Fruit fly (Drosophila melanogaster) whole organism, embryonic: ENCODE results near the gene CG13114.

Experiments used
- Ada2b ChIP-seq: fragments of 200-800 bp; sonication (Bioruptor generic); IDR thresholded peaks from 2 replicates; pipeline ENCODE4 v1.3.6; 2022; ENCODE audit warnings: missing biosample characterization, missing genetic modification characterization
- B-H2 ChIP-seq: fragments of 200-800 bp; sonication (Bioruptor generic); optimal IDR thresholded peaks from 2 replicates; lab custom pipeline; 2018; ENCODE audit warnings: missing biosample characterization, mild to moderate bottlenecking, missing genetic modification characterization
- CG10267 ChIP-seq: fragments of 200-800 bp; sonication (Bioruptor generic); optimal IDR thresholded peaks from 2 replicates; lab custom pipeline; 2018; ENCODE audit warnings: missing biosample characterization, mild to moderate bottlenecking, missing genetic modification characterization, moderate library complexity
- CG10431 ChIP-seq: fragments of 200-800 bp; sonication (Bioruptor generic); optimal IDR thresholded peaks from 3 replicates; lab custom pipeline; 2018; ENCODE audit warnings: missing biosample characterization, mild to moderate bottlenecking, missing genetic modification characterization
- CG11398 ChIP-seq: fragments of 200-800 bp; sonication (Bioruptor generic); optimal IDR thresholded peaks from 2 replicates; lab custom pipeline; 2016; ENCODE audit warnings: missing biosample characterization, missing genetic modification characterization
- CG11504 ChIP-seq: fragments of 200-800 bp; sonication (Bioruptor generic); optimal IDR thresholded peaks from 3 replicates; lab custom pipeline; 2019; ENCODE audit warnings: missing biosample characterization, mild to moderate bottlenecking, missing genetic modification characterization, moderate library complexity
- CG12236 ChIP-seq: fragments of 200-800 bp; sonication (Bioruptor generic); optimal IDR thresholded peaks from 2 replicates; lab custom pipeline; 2016; ENCODE audit warnings: missing biosample characterization, missing genetic modification characterization
- CG12769 ChIP-seq: fragments of 200-800 bp; sonication (Bioruptor generic); optimal IDR thresholded peaks from 2 replicates; lab custom pipeline; 2019; ENCODE audit warnings: missing biosample characterization, mild to moderate bottlenecking, missing genetic modification characterization, moderate library complexity
- CG14965 ChIP-seq: fragments of 200-800 bp; sonication (Bioruptor generic); optimal IDR thresholded peaks from 2 replicates; lab custom pipeline; 2016; ENCODE audit warnings: missing biosample characterization, missing genetic modification characterization, borderline replicate concordance
- CG15479 ChIP-seq: fragments of 200-800 bp; sonication (Bioruptor generic); optimal IDR thresholded peaks from 3 replicates; lab custom pipeline; 2019; ENCODE audit warnings: missing biosample characterization, mild to moderate bottlenecking, missing genetic modification characterization, moderate library complexity
- CG17385 ChIP-seq: fragments of 200-800 bp; sonication (Bioruptor generic); optimal IDR thresholded peaks from 3 replicates; lab custom pipeline; 2018; ENCODE audit warnings: missing biosample characterization, mild to moderate bottlenecking, missing genetic modification characterization
- CG2199 ChIP-seq: fragments of 200-800 bp; sonication (Bioruptor generic); IDR thresholded peaks from 3 replicates; pipeline ENCODE4 v1.3.6; 2022; ENCODE audit warnings: missing biosample characterization, missing genetic modification characterization
- CG2712 ChIP-seq: fragments of 200-800 bp; optimal IDR thresholded peaks from 3 replicates; lab custom pipeline; 2019; ENCODE audit warnings: missing biosample characterization, mild to moderate bottlenecking, missing genetic modification characterization, moderate library complexity
- CG30403 ChIP-seq: fragments of 200-800 bp; sonication (Bioruptor generic); optimal IDR thresholded peaks from 3 replicates; lab custom pipeline; 2016; ENCODE audit warnings: missing biosample characterization, missing genetic modification characterization
- CG3065 ChIP-seq: fragments of 200-800 bp; sonication (Bioruptor generic); optimal IDR thresholded peaks from 2 replicates; lab custom pipeline; 2016; ENCODE audit warnings: missing biosample characterization, missing genetic modification characterization
- CG31388 ChIP-seq: fragments of 200-800 bp; sonication (Bioruptor generic); optimal IDR thresholded peaks from 2 replicates; lab custom pipeline; 2016; ENCODE audit warnings: missing biosample characterization, missing genetic modification characterization
- CG31441 ChIP-seq: fragments of 200-800 bp; sonication (Bioruptor generic); IDR thresholded peaks from 2 replicates; pipeline ENCODE4 v1.3.6; 2022; ENCODE audit warnings: missing biosample characterization, missing genetic modification characterization
- CG5245 ChIP-seq: fragments of 200-800 bp; sonication (Bioruptor generic); optimal IDR thresholded peaks from 3 replicates; lab custom pipeline; 2016; ENCODE audit warnings: missing biosample characterization, missing genetic modification characterization
- CG8388 ChIP-seq: fragments of 200-800 bp; sonication (Bioruptor generic); optimal IDR thresholded peaks from 2 replicates; lab custom pipeline; 2019; ENCODE audit warnings: missing biosample characterization, mild to moderate bottlenecking, missing genetic modification characterization, moderate library complexity
- CTCF ChIP-seq: fragments of 200-800 bp; sonication (Bioruptor generic); optimal IDR thresholded peaks from 2 replicates; lab custom pipeline; 2017; ENCODE audit warnings: missing biosample characterization, mild to moderate bottlenecking, missing genetic modification characterization, moderate library complexity
- CoRest ChIP-seq: fragments of 200-800 bp; sonication (Bioruptor generic); optimal IDR thresholded peaks from 3 replicates; lab custom pipeline; 2018; ENCODE audit warnings: missing biosample characterization, mild to moderate bottlenecking, missing genetic modification characterization, moderate library complexity
- Dll ChIP-seq: fragments of 200-800 bp; sonication (Bioruptor generic); IDR thresholded peaks from 4 replicates; pipeline ENCODE4 v1.3.6; 2022; ENCODE audit warnings: missing biosample characterization, missing genetic modification characterization; ENCODE audit not compliant: partially characterized antibody
- Eip74EF ChIP-seq, 2 experiments: fragments of 200-800 bp in 1 of 2; fragments of >200 bp in 1 of 2; sonication (Bioruptor generic) in 1 of 2; optimal IDR thresholded peaks; 2 replicates each; lab custom pipeline; 2017 to 2019; ENCODE audit warnings: missing biosample characterization in 2 of 2, missing genetic modification characterization in 2 of 2, mild to moderate bottlenecking in 1 of 2, moderate library complexity in 1 of 2
- Elba2 ChIP-seq: fragments of 200-800 bp; sonication (Bioruptor generic); optimal IDR thresholded peaks from 3 replicates; lab custom pipeline; 2016; ENCODE audit warnings: missing biosample characterization, missing genetic modification characterization
- Ets97D ChIP-seq: fragments of 200-800 bp; sonication (Bioruptor generic); optimal IDR thresholded peaks from 3 replicates; lab custom pipeline; 2016; ENCODE audit warnings: missing biosample characterization, missing genetic modification characterization
- HLH54F ChIP-seq: fragments of 200-800 bp; sonication (Bioruptor generic); optimal IDR thresholded peaks from 3 replicates; lab custom pipeline; 2016; ENCODE audit warnings: missing biosample characterization, missing genetic modification characterization
- Six4 ChIP-seq: fragments of 200-800 bp; sonication (Bioruptor generic); optimal IDR thresholded peaks from 2 replicates; lab custom pipeline; 2016; ENCODE audit warnings: missing biosample characterization, missing genetic modification characterization
- Taf1 ChIP-seq: fragments of 200-800 bp; sonication (Bioruptor generic); IDR thresholded peaks from 2 replicates; pipeline ENCODE4 v1.3.6; 2022; ENCODE audit warnings: missing biosample characterization, missing genetic modification characterization
- Trl ChIP-seq, 3 experiments: fragments of >200 bp in 2 of 3; fragments of 200-800 bp in 1 of 3; sonication (Bioruptor generic) in 1 of 3; optimal IDR thresholded peaks; 2 replicates in 1 of 3; 3 replicates in 2 of 3; lab custom pipeline; 2016 to 2017; ENCODE audit warnings: missing biosample characterization in 1 of 3, missing genetic modification characterization in 1 of 3
- abd-A ChIP-seq: fragments of 200-800 bp; sonication (Bioruptor generic); optimal IDR thresholded peaks from 3 replicates; lab custom pipeline; 2019; ENCODE audit warnings: missing biosample characterization, mild to moderate bottlenecking, missing genetic modification characterization, moderate library complexity
- cg ChIP-seq: fragments of 200-800 bp; sonication (Bioruptor generic); optimal IDR thresholded peaks from 3 replicates; lab custom pipeline; 2019; ENCODE audit warnings: missing biosample characterization, mild to moderate bottlenecking, missing genetic modification characterization, moderate library complexity
- chinmo ChIP-seq: fragments of 200-800 bp; sonication (Bioruptor generic); IDR thresholded peaks from 4 replicates; pipeline ENCODE4 v1.3.6; 2022; ENCODE audit warnings: missing biosample characterization, missing genetic modification characterization; ENCODE audit not compliant: partially characterized antibody
- chm ChIP-seq: fragments of 200-800 bp; sonication (Bioruptor generic); IDR thresholded peaks from 2 replicates; pipeline ENCODE4 v1.3.6; 2022; ENCODE audit warnings: missing biosample characterization, missing genetic modification characterization
- eyg ChIP-seq: fragments of 200-800 bp; sonication (Bioruptor generic); optimal IDR thresholded peaks from 3 replicates; lab custom pipeline; 2016; ENCODE audit warnings: missing biosample characterization, missing genetic modification characterization
- fd3F ChIP-seq: fragments of 200-800 bp; sonication (Bioruptor generic); optimal IDR thresholded peaks from 2 replicates; lab custom pipeline; 2018; ENCODE audit warnings: missing biosample characterization, mild to moderate bottlenecking, missing genetic modification characterization, moderate library complexity
- fd96Cb ChIP-seq: fragments of 200-800 bp; sonication (Bioruptor generic); optimal IDR thresholded peaks from 2 replicates; lab custom pipeline; 2018; ENCODE audit warnings: missing biosample characterization, mild to moderate bottlenecking, missing genetic modification characterization, moderate library complexity
- fru ChIP-seq: fragments of >200 bp; optimal IDR thresholded peaks from 2 replicates; lab custom pipeline; 2017
- fu2 ChIP-seq: fragments of 200-800 bp; sonication (Bioruptor generic); optimal IDR thresholded peaks from 2 replicates; lab custom pipeline; 2016; ENCODE audit warnings: missing biosample characterization, missing genetic modification characterization
- hbn ChIP-seq: fragments of 200-800 bp; sonication (Bioruptor generic); IDR thresholded peaks from 2 replicates; pipeline ENCODE4 v1.3.6; 2022; ENCODE audit warnings: missing biosample characterization, missing genetic modification characterization; ENCODE audit not compliant: partially characterized antibody
- hkb ChIP-seq, 2 experiments: fragments of 200-800 bp in 1 of 2; fragments of >200 bp in 1 of 2; sonication (Bioruptor generic) in 1 of 2; IDR thresholded peaks in 1 of 2; optimal IDR thresholded peaks in 1 of 2; 2 replicates each; pipeline versions ENCODE4 v1.3.6 to Lab custom; 2017 to 2022; ENCODE audit warnings: missing biosample characterization in 1 of 2, missing genetic modification characterization in 1 of 2
- jigr1 ChIP-seq: fragments of 200-800 bp; sonication (Bioruptor generic); IDR thresholded peaks from 3 replicates; pipeline ENCODE4 v1.3.6; 2022; ENCODE audit warnings: missing biosample characterization, missing genetic modification characterization
- jumu ChIP-seq: fragments of 200-800 bp; sonication (Bioruptor generic); optimal IDR thresholded peaks from 3 replicates; lab custom pipeline; 2016; ENCODE audit warnings: missing biosample characterization, missing genetic modification characterization
- nerfin-2 ChIP-seq: fragments of 200-800 bp; sonication (Bioruptor generic); IDR thresholded peaks from 2 replicates; pipeline ENCODE4 v1.3.6; 2022; ENCODE audit warnings: missing biosample characterization, missing genetic modification characterization; ENCODE audit not compliant: partially characterized antibody
- ranshi ChIP-seq: fragments of 200-800 bp; sonication (Bioruptor generic); IDR thresholded peaks from 2 replicates; pipeline ENCODE4 v1.3.6; 2022; ENCODE audit warnings: missing biosample characterization, missing genetic modification characterization
- rib ChIP-seq: fragments of 200-800 bp; sonication (Bioruptor generic); IDR thresholded peaks from 2 replicates; pipeline ENCODE4 v1.3.6; 2022; ENCODE audit warnings: missing biosample characterization, missing genetic modification characterization
- row ChIP-seq: fragments of 200-800 bp; sonication (Bioruptor generic); IDR thresholded peaks from 3 replicates; pipeline ENCODE4 v1.3.6; 2022; ENCODE audit warnings: missing biosample characterization, missing genetic modification characterization
- slou ChIP-seq: fragments of 200-800 bp; sonication (Bioruptor generic); optimal IDR thresholded peaks from 3 replicates; lab custom pipeline; 2016; ENCODE audit warnings: missing biosample characterization, missing genetic modification characterization
- ttk ChIP-seq: fragments of 200-800 bp; sonication (Bioruptor generic); IDR thresholded peaks from 2 replicates; pipeline ENCODE4 v2.1.2; 2022; ENCODE audit warnings: missing biosample characterization, missing genetic modification characterization
- wek ChIP-seq: fragments of 200-800 bp; sonication (Bioruptor generic); optimal IDR thresholded peaks from 3 replicates; lab custom pipeline; 2018; ENCODE audit warnings: missing biosample characterization, mild to moderate bottlenecking, missing genetic modification characterization, moderate library complexity
- wor ChIP-seq: fragments of 200-800 bp; sonication (Bioruptor generic); IDR thresholded peaks from 2 replicates; pipeline ENCODE4 v1.3.6; 2022; ENCODE audit warnings: missing biosample characterization, missing genetic modification characterization

Gene CG13114

dm6 chr2L:9522766-9523174, 22.8 kb upstream of the CG13114 start (continued):
- TF ChIP-seq Trl (optimal IDR thresholded peaks at IDR 0.05; lab: Kevin White, UChicago) = peak; percentile 88 to 89
- no peak for TF ChIP-seq Trl (GFP tag; optimal IDR thresholded peaks at IDR 0.05; lab: Kevin White, UChicago)
- TF ChIP-seq rib (GFP tag; lab: Robert Waterston, UW) = 0 out of 2 replicates have a peak, but pooled peaks have one; percentile 55
- no peak for TF ChIP-seq slou (GFP tag; lab: Kevin White, UChicago)
- TF ChIP-seq wek (GFP tag; lab: Kevin White, UChicago) = peak; percentile 32
- TF ChIP-seq CG15479 (GFP tag; lab: Kevin White, UChicago) = peak; percentile 16
- TF ChIP-seq CG17385 (GFP tag; lab: Kevin White, UChicago) = peak; percentile 6
- TF ChIP-seq B-H2 = peak; percentile 38
- TF ChIP-seq Elba2 = peak; percentile 53
- TF ChIP-seq CG2199 (GFP tag; lab: Robert Waterston, UW) = no peak
- TF ChIP-seq chm = 0 out of 2 replicates have a peak, but pooled peaks have one; percentile 25
- peak; percentile 87 for TF ChIP-seq CG12769
- TF ChIP-seq CG30403 (GFP tag; lab: Kevin White, UChicago) = no peak
- peak; percentile 21 for TF ChIP-seq cg
- peak; percentile 29 for TF ChIP-seq abd-A (tag; lab: Kevin White, UChicago)
- no peak for TF ChIP-seq hkb (optimal IDR thresholded peaks at IDR 0.05; lab: Kevin White, UChicago)
- peak; percentile 31; the same call in 1 of the 2 replicates for TF ChIP-seq hkb (GFP tag; IDR thresholded peaks at IDR 0.05; lab: Robert Waterston, UW)
- TF ChIP-seq, all 482 proteins: peak for 29

dm6 chr2L:9524915-9525314, 20.7 kb upstream of the CG13114 start:
- TF ChIP-seq hbn (GFP tag; lab: Robert Waterston, UW) = no peak
- no peak for TF ChIP-seq Ada2b (GFP tag; lab: Robert Waterston, UW)
- TF ChIP-seq CG5245 (GFP tag; lab: Kevin White, UChicago) = no peak
- no peak for TF ChIP-seq wor (GFP tag; lab: Robert Waterston, UW)
- TF ChIP-seq CG14965 (GFP tag; lab: Kevin White, UChicago) = no peak
- no peak for TF ChIP-seq CTCF (GFP tag; lab: Kevin White, UChicago)
- TF ChIP-seq CG10267 (tag; lab: Kevin White, UChicago) = no peak
- no peak for TF ChIP-seq CG10431
- TF ChIP-seq fu2 = no peak
- no peak for TF ChIP-seq chm
- no peak for TF ChIP-seq Ets97D (GFP tag; lab: Kevin White, UChicago)
- TF ChIP-seq Dll (GFP tag; lab: Robert Waterston, UW) = no peak
- TF ChIP-seq Eip74EF (GFP tag; optimal IDR thresholded peaks at IDR 0.05; lab: Kevin White, UChicago) = no peak
- TF ChIP-seq fd3F (GFP tag; lab: Kevin White, UChicago) = peak; percentile 0
- no peak for TF ChIP-seq CG2712 (tag; lab: Kevin White, UChicago)
- TF ChIP-seq CG2199 (GFP tag; lab: Robert Waterston, UW) = 0 out of 3 replicates have a peak, but pooled peaks have one; percentile 37
- TF ChIP-seq ttk (GFP tag; lab: Robert Waterston, UW) = no peak
- no peak for TF ChIP-seq HLH54F (GFP tag; lab: Kevin White, UChicago)
- TF ChIP-seq CG8388 (GFP tag; lab: Kevin White, UChicago) = peak; percentile 61
- no peak for TF ChIP-seq ranshi (GFP tag; lab: Robert Waterston, UW)
- TF ChIP-seq jigr1 (GFP tag; lab: Robert Waterston, UW) = no peak
- TF ChIP-seq fru (lab: Kevin White, UChicago) = no peak
- no peak for TF ChIP-seq nerfin-2 (GFP tag; lab: Robert Waterston, UW)
- TF ChIP-seq fd96Cb (tag; lab: Kevin White, UChicago) = no peak
- 0 out of 3 replicates have a peak, but pooled peaks have one; percentile 18 for TF ChIP-seq row (GFP tag; lab: Robert Waterston, UW)
- no peak for TF ChIP-seq chinmo (GFP tag; lab: Robert Waterston, UW)
- no peak for TF ChIP-seq CG3065 (GFP tag; lab: Kevin White, UChicago)
- no peak for TF ChIP-seq Six4 (GFP tag; lab: Kevin White, UChicago)
- TF ChIP-seq CG31441 = no peak
- TF ChIP-seq CG31388 (GFP tag; lab: Kevin White, UChicago) = no peak
- no peak for TF ChIP-seq Taf1 (GFP tag; lab: Robert Waterston, UW)
- TF ChIP-seq eyg (GFP tag; lab: Kevin White, UChicago) = no peak
- TF ChIP-seq jumu (GFP tag; lab: Kevin White, UChicago) = no peak
- no peak for TF ChIP-seq CoRest (tag; lab: Kevin White, UChicago)
- no peak for TF ChIP-seq CG11398 (GFP tag; lab: Kevin White, UChicago)
- peak; percentile 4 for TF ChIP-seq CG12236 (GFP tag; lab: Kevin White, UChicago)
- no peak for TF ChIP-seq CG11504 (tag; lab: Kevin White, UChicago)
